Worm (Caenorhabditis elegans): ENCODE measurements around the gene C33G3.4.
A peak's percentile ranks its signal among the peaks of the same experiment; 100 is the strongest.

Gene C33G3.4

ce11 chrX:14102474-14102873 lies 31.5 kb downstream of the C33G3.4 start:
- TF ChIP-seq nhr-21 (tag; optimal IDR thresholded peaks at IDR 0.05) (no peak), sem-4 (tag; optimal IDR thresholded peaks at IDR 0.05) (no peak), Y55F3AM.14 (GFP tag; optimal IDR thresholded peaks at IDR 0.05) (no peak), lin-39 (tag; optimal IDR thresholded peaks at IDR 0.05) (no peak), ztf-4 (tag; optimal IDR thresholded peaks at IDR 0.05) (no peak), egl-27 (tag; optimal IDR thresholded peaks at IDR 0.05) (no peak), ZK546.5 (tag; optimal IDR thresholded peaks at IDR 0.05) (no peak), nhr-10 (tag; optimal IDR thresholded peaks at IDR 0.05) (no peak), crh-2 (tag; optimal IDR thresholded peaks at IDR 0.05) (no peak), mab-5 (tag; optimal IDR thresholded peaks at IDR 0.05) (no peak), F13H6.1 (tag; optimal IDR thresholded peaks at IDR 0.05) (no peak), lin-11 (tag; optimal IDR thresholded peaks at IDR 0.05) (no peak)

DNA sequence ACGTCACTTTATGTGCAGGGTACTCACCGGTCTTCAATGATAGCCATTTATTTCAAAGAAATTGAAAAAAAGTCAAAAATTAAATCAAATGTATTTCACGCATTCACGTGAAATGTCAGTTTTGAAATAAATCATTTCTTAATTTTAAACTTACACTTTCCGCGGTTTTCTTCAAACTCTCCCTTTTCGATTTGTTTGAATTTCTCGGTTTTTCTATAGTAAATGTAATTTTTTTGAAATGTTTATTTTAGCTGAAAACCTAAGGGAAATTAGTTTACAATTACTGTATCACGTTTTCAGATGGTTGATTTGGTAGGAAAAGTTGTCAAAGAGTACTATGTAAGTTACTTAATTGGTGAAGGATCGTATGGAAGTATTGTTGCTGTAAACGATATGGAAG lies 37.3 kb downstream of the C33G3.4 start, which contains the start of gene F16B12.7:
Gene F16B12.7, plus strand, starts transcription at position 301 of the 400 bp plus-strand sequence.
- TF ChIP-seq ZK546.5 (tag; optimal IDR thresholded peaks at IDR 0.05) (no peak), ztf-1 (GFP tag; conservative IDR thresholded peaks at IDR 0.05) (no peak), dmd-4 (tag; optimal IDR thresholded peaks at IDR 0.05) (no peak)

DNA sequence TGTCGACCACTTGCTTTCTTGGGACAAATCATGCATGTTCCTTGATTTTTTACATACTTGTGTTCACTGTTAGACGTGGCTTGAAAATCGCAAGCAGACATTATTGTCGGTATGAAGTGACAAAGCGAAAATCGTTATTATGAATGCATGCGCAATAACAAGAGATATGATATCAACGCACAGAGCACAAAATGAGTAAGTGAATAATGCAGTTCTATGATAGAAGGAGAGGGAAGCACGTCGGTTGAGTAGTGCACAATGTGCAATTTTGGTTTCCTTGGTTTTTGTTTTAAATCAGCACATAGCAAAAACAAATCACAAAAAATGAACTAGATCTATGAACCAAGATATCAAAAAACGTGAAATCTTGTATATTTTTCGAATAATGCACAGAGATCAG lies 42.4 kb downstream of the C33G3.4 start, which contains the start of gene nhr-281:
Gene nhr-281, minus strand, starts transcription at position 101 of the 400 bp plus-strand sequence.
- no peak for TF ChIP-seq sma-3 (GFP tag; optimal IDR thresholded peaks at IDR 0.05)
- no peak for TF ChIP-seq fos-1 (tag; optimal IDR thresholded peaks at IDR 0.05)
- TF ChIP-seq nhr-25 (tag; optimal IDR thresholded peaks at IDR 0.05): no peak
- TF ChIP-seq R02D3.7 (tag; optimal IDR thresholded peaks at IDR 0.05): no peak
- TF ChIP-seq nhr-6 (tag; optimal IDR thresholded peaks at IDR 0.05): no peak
- no peak for TF ChIP-seq nhr-21 (tag; optimal IDR thresholded peaks at IDR 0.05)
- no peak for TF ChIP-seq elt-1 (tag; optimal IDR thresholded peaks at IDR 0.05)
- TF ChIP-seq nhr-12 (tag; optimal IDR thresholded peaks at IDR 0.05): no peak
- no peak for TF ChIP-seq ztf-11 (tag; optimal IDR thresholded peaks at IDR 0.05)

- TF ChIP-seq crh-2 (tag; optimal IDR thresholded peaks at IDR 0.05) (peak; percentile 11), unc-55 (GFP tag; optimal IDR thresholded peaks at IDR 0.05) (peak; percentile 20), mbf-1 (tag; optimal IDR thresholded peaks at IDR 0.05) (no peak), nhr-25 (tag; optimal IDR thresholded peaks at IDR 0.05) (no peak), ceh-16 (tag; optimal IDR thresholded peaks at IDR 0.05) (no peak), sma-9 (GFP tag; optimal IDR thresholded peaks at IDR 0.05) (peak; percentile 61), sma-9 (tag; optimal IDR thresholded peaks at IDR 0.05) (no peak), skn-1 (tag; optimal IDR thresholded peaks at IDR 0.05) (no peak), sma-3 (GFP tag; optimal IDR thresholded peaks at IDR 0.05) (peak; percentile 50), unc-39 (tag; optimal IDR thresholded peaks at IDR 0.05) (no peak), Y55F3AM.14 (GFP tag; optimal IDR thresholded peaks at IDR 0.05) (peak; percentile 42), F13H6.1 (tag; optimal IDR thresholded peaks at IDR 0.05) (peak; percentile 30), ztf-11 (tag; optimal IDR thresholded peaks at IDR 0.05) (no peak), nhr-129 (tag; optimal IDR thresholded peaks at IDR 0.05) (peak; percentile 54), lin-11 (tag; optimal IDR thresholded peaks at IDR 0.05) (no peak), nhr-21 (tag; optimal IDR thresholded peaks at IDR 0.05) (peak; percentile 51), unc-62 (GFP tag; optimal IDR thresholded peaks at IDR 0.05) (no peak), alr-1 (tag; optimal IDR thresholded peaks at IDR 0.05) (no peak), nhr-11 (tag; optimal IDR thresholded peaks at IDR 0.05) (peak; percentile 25), lin-13 (GFP tag; optimal IDR thresholded peaks at IDR 0.05) (peak; percentile 29), fos-1 (tag; optimal IDR thresholded peaks at IDR 0.05) (peak; percentile 57)
These were observed 44.7 kb downstream of the C33G3.4 start, which contains the start of gene F28H6.7 for ce11 chrX:14115480-14116161. Gene F28H6.7, plus strand, starts transcription at chrX:14116111.

DNA sequence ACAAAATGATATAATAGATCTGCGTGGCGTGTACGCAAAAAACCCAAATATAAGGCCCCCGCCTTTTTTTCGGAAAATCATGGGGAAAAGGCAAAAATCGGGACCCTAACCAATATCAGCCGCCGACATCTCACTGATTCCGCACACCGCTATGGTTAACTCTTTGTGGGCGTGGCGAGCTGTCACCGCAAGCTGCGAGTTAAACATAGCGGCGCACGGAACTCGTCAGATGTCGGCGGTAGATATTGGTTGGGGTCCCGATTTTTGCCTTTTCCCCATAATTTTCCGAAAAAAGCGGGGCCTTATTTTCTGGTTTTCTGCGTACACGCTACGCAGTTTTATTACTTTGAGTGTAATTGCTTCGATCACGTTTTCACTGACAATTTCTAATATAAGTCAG lies 47.8 kb downstream of the C33G3.4 start:
- TF ChIP-seq aly-2 (tag; optimal IDR thresholded peaks at IDR 0.05) (no peak), gmeb-1 (tag; optimal IDR thresholded peaks at IDR 0.05) (no peak)
